Fruit fly (Drosophila melanogaster) whole organism, embryonic: ENCODE results near the gene nSMase.
A peak's percentile ranks its signal among the peaks of the same experiment; 100 is the strongest.

Experiments used
- Abd-B ChIP-seq: fragments of 200-800 bp; sonication (Bioruptor generic); optimal IDR thresholded peaks from 2 replicates; lab custom pipeline; 2018; ENCODE audit warnings: missing biosample characterization, mild to moderate bottlenecking, missing genetic modification characterization, moderate library complexity
- Ada2b ChIP-seq: fragments of 200-800 bp; sonication (Bioruptor generic); IDR thresholded peaks from 2 replicates; pipeline ENCODE4 v1.3.6; 2022; ENCODE audit warnings: missing biosample characterization, missing genetic modification characterization
- Awh ChIP-seq: fragments of 200-800 bp; sonication (Bioruptor generic); IDR thresholded peaks from 2 replicates; pipeline ENCODE4, ENCODE4 v1.3.6; 2022; ENCODE audit warnings: missing biosample characterization, missing genetic modification characterization
- C15 ChIP-seq: fragments of 200-800 bp; sonication (Bioruptor generic); IDR thresholded peaks from 3 replicates; pipeline ENCODE4 v1.3.6; 2022; ENCODE audit warnings: missing biosample characterization, missing genetic modification characterization
- CG10366 ChIP-seq: fragments of 200-800 bp; sonication (Bioruptor generic); IDR thresholded peaks from 2 replicates; pipeline ENCODE4 v1.3.6; 2022; ENCODE audit warnings: missing biosample characterization, missing genetic modification characterization
- CG11560 ChIP-seq: fragments of 200-800 bp; sonication (Bioruptor generic); IDR thresholded peaks from 3 replicates; pipeline ENCODE4 v1.3.6; 2022; ENCODE audit warnings: missing biosample characterization, missing genetic modification characterization
- CG12071 ChIP-seq: fragments of 200-800 bp; sonication (Bioruptor generic); optimal IDR thresholded peaks from 3 replicates; lab custom pipeline; 2018; ENCODE audit warnings: missing biosample characterization, mild to moderate bottlenecking, missing genetic modification characterization
- CG13296 ChIP-seq: fragments of 200-800 bp; sonication (Bioruptor generic); optimal IDR thresholded peaks from 3 replicates; lab custom pipeline; 2018; ENCODE audit warnings: missing biosample characterization, mild to moderate bottlenecking, missing genetic modification characterization
- CG15479 ChIP-seq: fragments of 200-800 bp; sonication (Bioruptor generic); optimal IDR thresholded peaks from 3 replicates; lab custom pipeline; 2019; ENCODE audit warnings: missing biosample characterization, mild to moderate bottlenecking, missing genetic modification characterization, moderate library complexity
- CG16815 ChIP-seq: fragments of 200-800 bp; sonication (Bioruptor generic); optimal IDR thresholded peaks from 3 replicates; lab custom pipeline; 2017; ENCODE audit warnings: missing biosample characterization, mild to moderate bottlenecking, missing genetic modification characterization
- CG2678 ChIP-seq: fragments of 200-800 bp; sonication (Bioruptor generic); optimal IDR thresholded peaks from 3 replicates; lab custom pipeline; 2019; ENCODE audit warnings: missing biosample characterization, mild to moderate bottlenecking, missing genetic modification characterization, moderate library complexity
- CG31441 ChIP-seq: fragments of 200-800 bp; sonication (Bioruptor generic); IDR thresholded peaks from 2 replicates; pipeline ENCODE4 v1.3.6; 2022; ENCODE audit warnings: missing biosample characterization, missing genetic modification characterization
- CG33557 ChIP-seq: fragments of 200-800 bp; sonication (Bioruptor generic); optimal IDR thresholded peaks from 2 replicates; lab custom pipeline; 2019; ENCODE audit warnings: missing biosample characterization, mild to moderate bottlenecking, missing genetic modification characterization, moderate library complexity
- CG4360 ChIP-seq: fragments of 200-800 bp; sonication (Bioruptor generic); IDR thresholded peaks from 2 replicates; pipeline ENCODE4 v1.3.6; 2022; ENCODE audit warnings: missing biosample characterization, missing genetic modification characterization
- CG7839 ChIP-seq: fragments of 200-800 bp; sonication (Bioruptor generic); optimal IDR thresholded peaks from 3 replicates; lab custom pipeline; 2018; ENCODE audit warnings: missing biosample characterization, mild to moderate bottlenecking, missing genetic modification characterization, moderate library complexity
- CG7963 ChIP-seq: fragments of 200-800 bp; sonication (Bioruptor generic); IDR thresholded peaks from 3 replicates; pipeline ENCODE4 v1.3.6; 2022; ENCODE audit warnings: missing biosample characterization, missing genetic modification characterization; ENCODE audit not compliant: partially characterized antibody
- CG9609 ChIP-seq: fragments of 200-800 bp; sonication (Bioruptor generic); optimal IDR thresholded peaks from 3 replicates; lab custom pipeline; 2016; ENCODE audit warnings: missing biosample characterization, missing genetic modification characterization
- CG9797 ChIP-seq: fragments of 200-800 bp; sonication (Bioruptor generic); optimal IDR thresholded peaks from 3 replicates; lab custom pipeline; 2018; ENCODE audit warnings: missing biosample characterization, mild to moderate bottlenecking, missing genetic modification characterization
- CG9876 ChIP-seq: fragments of 200-800 bp; sonication (Bioruptor generic); optimal IDR thresholded peaks from 2 replicates; lab custom pipeline; 2016; ENCODE audit warnings: missing biosample characterization, missing genetic modification characterization
- Eip74EF ChIP-seq, 2 experiments: fragments of 200-800 bp in 1 of 2; fragments of >200 bp in 1 of 2; sonication (Bioruptor generic) in 1 of 2; optimal IDR thresholded peaks; 2 replicates each; lab custom pipeline; 2017 to 2019; ENCODE audit warnings: missing biosample characterization in 2 of 2, missing genetic modification characterization in 2 of 2, mild to moderate bottlenecking in 1 of 2, moderate library complexity in 1 of 2
- Gug ChIP-seq: fragments of 200-800 bp; sonication (Bioruptor generic); IDR thresholded peaks from 4 replicates; pipeline ENCODE4 v1.3.6; 2022; ENCODE audit warnings: missing biosample characterization, missing genetic modification characterization
- HLH4C ChIP-seq: fragments of 200-800 bp; sonication (Bioruptor generic); IDR thresholded peaks from 3 replicates; pipeline ENCODE4 v1.3.6; 2022; ENCODE audit warnings: missing biosample characterization, missing genetic modification characterization; ENCODE audit not compliant: partially characterized antibody
- Hsf ChIP-seq: fragments of 200-800 bp; sonication (Bioruptor generic); optimal IDR thresholded peaks from 3 replicates; lab custom pipeline; 2016; ENCODE audit warnings: missing biosample characterization, missing genetic modification characterization
- Mad ChIP-seq: fragments of 200-800 bp; sonication (Bioruptor generic); optimal IDR thresholded peaks from 2 replicates; lab custom pipeline; 2016; ENCODE audit warnings: missing biosample characterization, missing genetic modification characterization
- NFAT ChIP-seq: fragments of 200-800 bp; sonication (Bioruptor generic); IDR thresholded peaks from 2 replicates; pipeline ENCODE4 v1.3.6; 2022; ENCODE audit warnings: missing biosample characterization, missing genetic modification characterization
- NK7.1 ChIP-seq: fragments of 200-800 bp; sonication (Bioruptor generic); optimal IDR thresholded peaks from 3 replicates; lab custom pipeline; 2016; ENCODE audit warnings: missing biosample characterization, missing genetic modification characterization
- NfI ChIP-seq: fragments of 200-800 bp; sonication (Bioruptor generic); optimal IDR thresholded peaks from 3 replicates; lab custom pipeline; 2018; ENCODE audit warnings: missing biosample characterization, mild to moderate bottlenecking, missing genetic modification characterization, moderate library complexity
- Sin3A ChIP-seq: fragments of >200 bp; optimal IDR thresholded peaks from 2 replicates; lab custom pipeline; 2018
- Usf ChIP-seq: fragments of 200-800 bp; sonication (Bioruptor generic); optimal IDR thresholded peaks from 2 replicates; lab custom pipeline; 2017; ENCODE audit warnings: missing genotype, missing biosample characterization, missing genetic modification characterization
- Vsx1 ChIP-seq: fragments of 200-800 bp; sonication (Bioruptor generic); optimal IDR thresholded peaks from 2 replicates; lab custom pipeline; 2017; ENCODE audit warnings: missing biosample characterization, mild to moderate bottlenecking, missing genetic modification characterization, missing genetic modification reagents
- bigmax ChIP-seq: fragments of 200-800 bp; sonication (Bioruptor generic); optimal IDR thresholded peaks from 2 replicates; lab custom pipeline; 2018; ENCODE audit warnings: missing biosample characterization, mild to moderate bottlenecking, missing genetic modification characterization
- cad ChIP-seq: fragments of >200 bp; optimal IDR thresholded peaks from 2 replicates; lab custom pipeline; 2017; ENCODE audit warnings: missing biosample characterization, missing genetic modification characterization
- chinmo ChIP-seq: fragments of 200-800 bp; sonication (Bioruptor generic); IDR thresholded peaks from 4 replicates; pipeline ENCODE4 v1.3.6; 2022; ENCODE audit warnings: missing biosample characterization, missing genetic modification characterization; ENCODE audit not compliant: partially characterized antibody
- cwo ChIP-seq: fragments of 200-800 bp; sonication (Bioruptor generic); optimal IDR thresholded peaks from 3 replicates; lab custom pipeline; 2017; ENCODE audit warnings: missing biosample characterization, missing genetic modification characterization, mild to moderate bottlenecking, moderate library complexity, missing genetic modification reagents
- fd96Cb ChIP-seq: fragments of 200-800 bp; sonication (Bioruptor generic); optimal IDR thresholded peaks from 2 replicates; lab custom pipeline; 2018; ENCODE audit warnings: missing biosample characterization, mild to moderate bottlenecking, missing genetic modification characterization, moderate library complexity
- gcm ChIP-seq: fragments of 200-800 bp; sonication (Bioruptor generic); optimal IDR thresholded peaks from 2 replicates; lab custom pipeline; 2019; ENCODE audit warnings: missing biosample characterization, mild to moderate bottlenecking, missing genetic modification characterization, moderate library complexity
- her ChIP-seq: fragments of 200-800 bp; sonication (Bioruptor generic); optimal IDR thresholded peaks from 2 replicates; lab custom pipeline; 2016; ENCODE audit warnings: missing biosample characterization, missing genetic modification characterization
- lola ChIP-seq, 3 experiments: fragments of >200 bp in 2 of 3; fragments of 200-800 bp in 1 of 3; sonication (Bioruptor generic) in 1 of 3; optimal IDR thresholded peaks; 2 replicates each; lab custom pipeline; 2017 to 2019; ENCODE audit warnings: missing biosample characterization in 3 of 3, missing genetic modification characterization in 3 of 3, mild to moderate bottlenecking in 1 of 3, moderate library complexity in 1 of 3
- luna ChIP-seq: fragments of 200-800 bp; sonication (Bioruptor generic); optimal IDR thresholded peaks from 2 replicates; lab custom pipeline; 2016; ENCODE audit warnings: missing biosample characterization, missing genetic modification characterization
- pan ChIP-seq, 4 experiments: fragments of >200 bp in 3 of 4; fragments of 200-800 bp in 1 of 4; sonication (Bioruptor generic) in 1 of 4; optimal IDR thresholded peaks in 3 of 4; IDR thresholded peaks in 1 of 4; 2 replicates each; pipeline versions ENCODE4 v1.3.6 to Lab custom; 2017 to 2022; ENCODE audit warnings: missing biosample characterization in 2 of 4, missing genetic modification characterization in 2 of 4, mixed read lengths in 1 of 4
- pb ChIP-seq: fragments of 200-800 bp; sonication (Bioruptor generic); optimal IDR thresholded peaks from 3 replicates; lab custom pipeline; 2016; ENCODE audit warnings: missing biosample characterization, missing genetic modification characterization
- pros ChIP-seq: fragments of 200-800 bp; sonication (Bioruptor generic); optimal IDR thresholded peaks from 3 replicates; lab custom pipeline; 2019; ENCODE audit warnings: missing biosample characterization, mild to moderate bottlenecking, missing genetic modification characterization, moderate library complexity
- pum ChIP-seq: fragments of 200-800 bp; sonication (Bioruptor generic); optimal IDR thresholded peaks from 2 replicates; lab custom pipeline; 2016; ENCODE audit warnings: missing biosample characterization, missing genetic modification characterization
- ranshi ChIP-seq: fragments of 200-800 bp; sonication (Bioruptor generic); IDR thresholded peaks from 2 replicates; pipeline ENCODE4 v1.3.6; 2022; ENCODE audit warnings: missing biosample characterization, missing genetic modification characterization
- scrt ChIP-seq: fragments of 200-800 bp; sonication (Bioruptor generic); optimal IDR thresholded peaks from 2 replicates; lab custom pipeline; 2018; ENCODE audit warnings: missing biosample characterization, mild to moderate bottlenecking, missing genetic modification characterization, moderate library complexity
- sob ChIP-seq: fragments of 200-800 bp; sonication (Bioruptor generic); IDR thresholded peaks from 2 replicates; pipeline ENCODE4 v1.3.6; 2022; ENCODE audit warnings: missing biosample characterization, missing genetic modification characterization
- stc ChIP-seq: fragments of 200-800 bp; sonication (Bioruptor generic); IDR thresholded peaks from 2 replicates; pipeline ENCODE4 v1.3.6; 2022; ENCODE audit warnings: missing biosample characterization, missing genetic modification characterization
- sug ChIP-seq: fragments of 200-800 bp; optimal IDR thresholded peaks from 2 replicates; lab custom pipeline; 2019; ENCODE audit warnings: missing biosample characterization, mild to moderate bottlenecking, missing genetic modification characterization, moderate library complexity
- tll ChIP-seq, 2 experiments: fragments of 200-800 bp in 1 of 2; fragments of >200 bp in 1 of 2; sonication (Bioruptor generic) in 1 of 2; optimal IDR thresholded peaks; 2 replicates each; lab custom pipeline; 2017 to 2019; ENCODE audit warnings: missing biosample characterization in 2 of 2, missing genetic modification characterization in 2 of 2, mild to moderate bottlenecking in 1 of 2, moderate library complexity in 1 of 2

nSMase gene

dm6 chr3L:3239033-3239752 lies 20.2 kb downstream of the nSMase start, which contains the start of gene CG17746 (continued):
- TF ChIP-seq Eip74EF (GFP tag; optimal IDR thresholded peaks at IDR 0.05; lab: Kevin White, UChicago) (no peak), CG9609 (GFP tag; lab: Kevin White, UChicago) (no peak), NfI (GFP tag; lab: Kevin White, UChicago) (peak; percentile 9), CG31441 (no peak), bigmax (GFP tag; lab: Kevin White, UChicago) (no peak), CG7839 (no peak), gcm (GFP tag; lab: Kevin White, UChicago) (no peak), CG9797 (GFP tag; lab: Kevin White, UChicago) (peak; percentile 93), CG12071 (GFP tag; lab: Kevin White, UChicago) (no peak), Gug (no peak), ranshi (GFP tag; lab: Robert Waterston, UW) (no peak), CG11560 (tag; lab: Robert Waterston, UW) (no peak), Mad (peak; percentile 41), CG7963 (GFP tag; lab: Robert Waterston, UW) (no peak), CG10366 (GFP tag; lab: Robert Waterston, UW) (no peak), HLH4C (GFP tag; lab: Robert Waterston, UW) (no peak), CG4360 (GFP tag; lab: Robert Waterston, UW) (no peak), CG16815 (GFP tag; lab: Kevin White, UChicago) (no peak), her (GFP tag; lab: Kevin White, UChicago) (peak; percentile 53), pros (no peak), cad (GFP tag; lab: Kevin White, UChicago) (no peak), Ada2b (no peak), pb (peak; percentile 14), CG2678 (no peak), CG9876 (GFP tag; lab: Kevin White, UChicago) (peak; percentile 47), Sin3A (peak; percentile 64), pum (GFP tag; lab: Kevin White, UChicago) (peak; percentile 18), Vsx1 (GFP tag; lab: Kevin White, UChicago) (no peak), CG15479 (GFP tag; lab: Kevin White, UChicago) (no peak), luna (GFP tag; lab: Kevin White, UChicago) (no peak), Abd-B (GFP tag; lab: Kevin White, UChicago) (no peak), Hsf (GFP tag; lab: Kevin White, UChicago) (peak; percentile 45), scrt (no peak), cwo (GFP tag; lab: Kevin White, UChicago) (no peak), lola (GFP tag; optimal IDR thresholded peaks at IDR 0.05; lab: Kevin White, UChicago) (no peak), sob (GFP tag; lab: Robert Waterston, UW) (peak; percentile 67; the same call in 1 of the 2 replicates), Usf (GFP tag; lab: Kevin White, UChicago) (no peak), fd96Cb (tag; lab: Kevin White, UChicago) (no peak), NFAT (GFP tag; lab: Robert Waterston, UW) (peak; percentile 55; the same call in 1 of the 2 replicates), CG13296 (no peak), NK7.1 (GFP tag; lab: Kevin White, UChicago) (no peak), pan (optimal IDR thresholded peaks at IDR 0.05; lab: Kevin White, UChicago) (no peak), pan (GFP tag; optimal IDR thresholded peaks at IDR 0.05 in 1 of 2, IDR thresholded peaks at IDR 0.05 in 1 of 2) (no peak), CG33557 (GFP tag; lab: Kevin White, UChicago) (no peak), tll (GFP tag; optimal IDR thresholded peaks at IDR 0.05; lab: Kevin White, UChicago) (no peak), Awh (no peak), stc (GFP tag; lab: Robert Waterston, UW) (no peak), sug (tag; lab: Kevin White, UChicago) (peak; percentile 23), chinmo (GFP tag; lab: Robert Waterston, UW) (0 out of 4 replicates have a peak, but pooled peaks have one; percentile 54), C15 (no peak)
